Worm (Caenorhabditis elegans) whole organism, L4 larva: ENCODE results near the gene T10B9.14.
A peak's percentile ranks its signal among the peaks of the same experiment; 100 is the strongest.

Experiments used
- D1046.2 ChIP-seq: fragments of 200-800 bp; sonication (Bioruptor generic); IDR thresholded peaks from 2 replicates; pipeline ENCODE4 v1.3.6; 2022; ENCODE audit warnings: missing genetic modification characterization, missing compliant biosample characterization
- R02D3.7 ChIP-seq: fragments of 150-350 bp; sonication (generic microtip); optimal IDR thresholded peaks from 3 replicates; lab custom pipeline; 2014; ENCODE audit warnings: missing biosample characterization, missing genetic modification characterization
- T20F7.1 ChIP-seq: fragments of 200-800 bp; sonication (Bioruptor generic); optimal IDR thresholded peaks from 2 replicates; lab custom pipeline; 2018; ENCODE audit warnings: mild to moderate bottlenecking, missing genetic modification characterization, missing compliant biosample characterization
- T26A8.4 ChIP-seq: fragments of 200-800 bp; sonication (Bioruptor generic); IDR thresholded peaks from 2 replicates; pipeline ENCODE4 v1.3.6; 2022; ENCODE audit warnings: missing genetic modification characterization, missing compliant biosample characterization
- Y48G9A.11 ChIP-seq: fragments of 200-800 bp; sonication (Bioruptor generic); IDR thresholded peaks from 2 replicates; pipeline ENCODE4 v1.3.6; 2022; ENCODE audit warnings: missing genetic modification reagents, missing genetic modification characterization, missing compliant biosample characterization
- arid-1 ChIP-seq: fragments of 200-800 bp; sonication (Bioruptor generic); conservative IDR thresholded peaks from 2 replicates; pipeline ENCODE4 v1.3.6; 2022; ENCODE audit warnings: missing genetic modification reagents, missing genetic modification characterization, missing compliant biosample characterization
- ceh-20 ChIP-seq: fragments of 200-800 bp; sonication (Bioruptor generic); IDR thresholded peaks from 2 replicates; pipeline ENCODE4 v1.3.6; 2022; ENCODE audit warnings: missing genetic modification reagents, missing genetic modification characterization, missing compliant biosample characterization
- ceh-32 ChIP-seq: sonication (generic microtip); optimal IDR thresholded peaks from 2 replicates; lab custom pipeline; 2016; ENCODE audit warnings: mild to moderate bottlenecking, missing genetic modification characterization, missing compliant biosample characterization; ENCODE audit not compliant: poor library complexity
- ceh-44 ChIP-seq: fragments of 200-800 bp; sonication (Bioruptor generic); IDR thresholded peaks from 2 replicates; pipeline ENCODE4 v1.3.6; 2022; ENCODE audit warnings: missing genetic modification reagents, missing genetic modification characterization, missing compliant biosample characterization
- ceh-62 ChIP-seq: sonication (generic microtip); optimal IDR thresholded peaks from 2 replicates; lab custom pipeline; 2017; ENCODE audit warnings: missing biosample characterization, missing genetic modification characterization
- ceh-82 ChIP-seq: sonication (generic microtip); optimal IDR thresholded peaks from 2 replicates; lab custom pipeline; 2017; ENCODE audit warnings: missing biosample characterization, missing genetic modification characterization
- ces-1 ChIP-seq: fragments of 150-350 bp; sonication (generic microtip); optimal IDR thresholded peaks from 4 replicates; lab custom pipeline; 2014; ENCODE audit warnings: missing biosample characterization, missing genetic modification reagents, missing genetic modification characterization
- daf-12 ChIP-seq: fragments of 150-350 bp; optimal IDR thresholded peaks from 2 replicates; lab custom pipeline; 2014; ENCODE audit warnings: missing biosample characterization, missing genetic modification reagents, missing genetic modification characterization
- daf-16 ChIP-seq, 3 experiments: sonication (generic microtip); optimal IDR thresholded peaks; 2 replicates each; lab custom pipeline; 2016 to 2017; ENCODE audit warnings: missing genetic modification characterization in 3 of 3, missing genetic modification reagents in 3 of 3, mild to moderate bottlenecking in 2 of 3, missing compliant biosample characterization in 2 of 3, missing biosample characterization in 1 of 3, moderate library complexity in 1 of 3
- daf-19 ChIP-seq: fragments of 200-800 bp; sonication (Bioruptor generic); conservative IDR thresholded peaks from 2 replicates; pipeline ENCODE4 v1.3.6; 2022; ENCODE audit warnings: missing genetic modification characterization, missing compliant biosample characterization
- daf-8 ChIP-seq: fragments of 200-800 bp; sonication (Bioruptor generic); IDR thresholded peaks from 2 replicates; pipeline ENCODE4 v1.3.6; 2022; ENCODE audit warnings: missing genetic modification characterization, missing compliant biosample characterization
- dmd-6 ChIP-seq: fragments of 200-800 bp; sonication (Bioruptor generic); IDR thresholded peaks from 2 replicates; pipeline ENCODE4 v1.3.6; 2022; ENCODE audit warnings: missing genetic modification reagents, missing genetic modification characterization, missing compliant biosample characterization
- dmd-9 ChIP-seq: fragments of 200-800 bp; sonication (Bioruptor generic); IDR thresholded peaks from 2 replicates; pipeline ENCODE4 v1.3.6; 2022; ENCODE audit warnings: missing genetic modification reagents, missing genetic modification characterization, missing compliant biosample characterization
- egl-43 ChIP-seq: fragments of 200-800 bp; sonication (Bioruptor generic); IDR thresholded peaks from 2 replicates; pipeline ENCODE4 v1.3.6; 2022; ENCODE audit warnings: missing genetic modification reagents, missing genetic modification characterization, missing compliant biosample characterization
- fkh-10 ChIP-seq: fragments of 150-350 bp; optimal IDR thresholded peaks from 2 replicates; lab custom pipeline; 2014; ENCODE audit warnings: missing biosample characterization, missing genetic modification reagents, missing genetic modification characterization
- fos-1 ChIP-seq: fragments of 150-350 bp; optimal IDR thresholded peaks from 2 replicates; lab custom pipeline; 2014; ENCODE audit warnings: missing biosample characterization, missing genetic modification characterization
- gei-8 ChIP-seq: fragments of 200-800 bp; sonication (Bioruptor generic); optimal IDR thresholded peaks from 2 replicates; lab custom pipeline; 2018; ENCODE audit warnings: mild to moderate bottlenecking, missing genetic modification characterization, missing compliant biosample characterization
- hlh-11 ChIP-seq: fragments of 200-800 bp; sonication (Bioruptor generic); optimal IDR thresholded peaks from 2 replicates; lab custom pipeline; 2018; ENCODE audit warnings: mild to moderate bottlenecking, missing genetic modification characterization, missing compliant biosample characterization
- hmg-1.1 ChIP-seq: fragments of 200-800 bp; sonication (Bioruptor generic); IDR thresholded peaks from 2 replicates; pipeline ENCODE4 v1.3.6; 2022; ENCODE audit warnings: missing genetic modification reagents, missing genetic modification characterization, missing compliant biosample characterization
- lin-15B ChIP-seq: fragments of 150-350 bp; sonication (generic microtip); optimal IDR thresholded peaks from 3 replicates; lab custom pipeline; 2014; ENCODE audit warnings: missing biosample characterization, missing genetic modification characterization
- lin-38 ChIP-seq: fragments of 200-800 bp; sonication (Bioruptor generic); IDR thresholded peaks from 2 replicates; pipeline ENCODE4 v1.3.6; 2022; ENCODE audit warnings: missing genetic modification reagents, missing genetic modification characterization, missing compliant biosample characterization
- madf-5 ChIP-seq, 2 experiments: fragments of 200-800 bp; sonication (Bioruptor generic); IDR thresholded peaks; 2 replicates each; pipeline ENCODE4 v1.3.6; 2022; ENCODE audit warnings: missing compliant biosample characterization in 2 of 2, missing genetic modification characterization in 2 of 2
- mdl-1 ChIP-seq, 2 experiments: fragments of 150-350 bp in 1 of 2; sonication (generic microtip) in 1 of 2; optimal IDR thresholded peaks; 2 replicates each; lab custom pipeline; 2014 to 2017; ENCODE audit warnings: missing biosample characterization in 2 of 2, missing genetic modification characterization in 2 of 2
- mdt-29 ChIP-seq: fragments of 200-800 bp; sonication (Bioruptor generic); IDR thresholded peaks from 2 replicates; pipeline ENCODE4 v1.3.6; 2022; ENCODE audit warnings: missing genetic modification reagents, missing genetic modification characterization, missing compliant biosample characterization
- mep-1 ChIP-seq: fragments of 150-350 bp; sonication (generic microtip); optimal IDR thresholded peaks from 3 replicates; lab custom pipeline; 2014; ENCODE audit warnings: missing biosample characterization, missing genetic modification characterization
- nhr-10 ChIP-seq: fragments of 150-350 bp; optimal IDR thresholded peaks from 2 replicates; lab custom pipeline; 2014; ENCODE audit warnings: missing biosample characterization, missing genetic modification characterization
- nhr-102 ChIP-seq: sonication (generic microtip); optimal IDR thresholded peaks from 2 replicates; lab custom pipeline; 2016; ENCODE audit warnings: mild to moderate bottlenecking, missing genetic modification characterization, moderate library complexity, missing compliant biosample characterization
- nhr-25 ChIP-seq: sonication (generic microtip); optimal IDR thresholded peaks from 2 replicates; lab custom pipeline; 2017; ENCODE audit warnings: missing genetic modification characterization, mild to moderate bottlenecking, missing compliant biosample characterization, antibody characterized with exemption, moderate library complexity, borderline replicate concordance; ENCODE audit not compliant: insufficient read depth
- nhr-28 ChIP-seq: fragments of 150-350 bp; optimal IDR thresholded peaks from 2 replicates; lab custom pipeline; 2014; ENCODE audit warnings: missing biosample characterization, missing genetic modification characterization
- nhr-41 ChIP-seq: fragments of 200-800 bp; sonication (Bioruptor generic); IDR thresholded peaks from 2 replicates; pipeline ENCODE4 v1.3.6; 2022; ENCODE audit warnings: missing genetic modification reagents, missing genetic modification characterization, missing compliant biosample characterization
- nhr-42 ChIP-seq: fragments of 200-800 bp; sonication (Bioruptor generic); IDR thresholded peaks from 2 replicates; pipeline ENCODE4 v1.3.6; 2022; ENCODE audit warnings: missing genetic modification characterization, missing compliant biosample characterization
- nhr-76 ChIP-seq: fragments of 150-350 bp; optimal IDR thresholded peaks from 2 replicates; lab custom pipeline; 2014; ENCODE audit warnings: missing biosample characterization, missing genetic modification characterization
- nhr-77 ChIP-seq: fragments of 150-350 bp; optimal IDR thresholded peaks from 2 replicates; lab custom pipeline; 2014; ENCODE audit warnings: missing biosample characterization, missing genetic modification characterization
- php-3 ChIP-seq: fragments of 200-800 bp; sonication (Bioruptor generic); IDR thresholded peaks from 2 replicates; pipeline ENCODE4 v1.3.6; 2022; ENCODE audit warnings: missing genetic modification reagents, missing genetic modification characterization, missing compliant biosample characterization
- pqm-1 ChIP-seq: sonication (generic microtip); optimal IDR thresholded peaks from 2 replicates; lab custom pipeline; 2017; ENCODE audit warnings: missing biosample characterization, missing genetic modification characterization
- snpc-1.2 ChIP-seq: fragments of 200-800 bp; sonication (Bioruptor generic); IDR thresholded peaks from 2 replicates; pipeline ENCODE4 v1.3.6; 2022; ENCODE audit warnings: missing genetic modification reagents, missing genetic modification characterization, missing compliant biosample characterization
- snpc-4 ChIP-seq: fragments of 150-350 bp; optimal IDR thresholded peaks from 2 replicates; lab custom pipeline; 2014; ENCODE audit warnings: missing biosample characterization, missing genetic modification characterization
- spr-1 ChIP-seq: sonication (generic microtip); optimal IDR thresholded peaks from 2 replicates; lab custom pipeline; 2016; ENCODE audit warnings: mild to moderate bottlenecking, missing genetic modification characterization, missing compliant biosample characterization
- tag-97 ChIP-seq: fragments of 200-800 bp; sonication (Bioruptor generic); IDR thresholded peaks from 2 replicates; pipeline ENCODE4 v1.3.6; 2022; ENCODE audit warnings: missing genetic modification characterization, missing compliant biosample characterization
- tra-1 ChIP-seq: fragments of 200-800 bp; sonication (Bioruptor generic); IDR thresholded peaks from 2 replicates; pipeline ENCODE4 v1.3.6; 2022; ENCODE audit warnings: missing genetic modification reagents, missing genetic modification characterization, missing compliant biosample characterization
- zfp-3 ChIP-seq: fragments of 200-800 bp; sonication (Bioruptor generic); conservative IDR thresholded peaks from 2 replicates; pipeline ENCODE4 v1.3.6; 2022; ENCODE audit warnings: missing genetic modification reagents, missing genetic modification characterization, missing compliant biosample characterization
- zip-11 ChIP-seq: fragments of 200-800 bp; sonication (Bioruptor generic); IDR thresholded peaks from 2 replicates; pipeline ENCODE4 v1.3.6; 2022; ENCODE audit warnings: missing genetic modification characterization, missing compliant biosample characterization
- ztf-11 ChIP-seq: fragments of 150-350 bp; optimal IDR thresholded peaks from 2 replicates; lab custom pipeline; 2014; ENCODE audit warnings: missing biosample characterization, missing genetic modification characterization
- ztf-7 ChIP-seq: fragments of 150-350 bp; optimal IDR thresholded peaks from 2 replicates; lab custom pipeline; 2014; ENCODE audit warnings: missing biosample characterization, missing genetic modification characterization

Gene T10B9.14

DNA sequence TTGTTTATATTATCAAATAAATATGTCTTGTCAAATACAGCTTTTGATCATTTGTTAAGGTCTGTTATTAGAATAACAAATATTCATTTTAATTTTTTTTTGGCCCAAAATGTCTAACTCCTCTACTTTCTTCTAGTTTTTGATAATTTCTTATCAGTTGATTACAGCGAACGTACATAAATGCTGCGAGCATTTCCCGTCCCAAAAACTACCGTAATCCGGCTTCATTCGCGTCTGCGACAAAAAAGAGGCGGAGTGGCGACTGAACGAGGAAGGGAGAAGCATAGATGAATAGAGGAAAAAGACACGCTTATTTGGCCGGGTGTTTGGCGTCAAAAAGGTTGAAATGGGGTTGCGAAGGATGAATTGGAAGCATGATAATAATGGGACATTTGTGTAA, 41.7 kb downstream of the T10B9.14 start (continued):
- TF ChIP-seq daf-8 (GFP tag; lab: Robert Waterston, UW) (no peak), daf-16 (GFP tag; optimal IDR thresholded peaks at IDR 0.05; lab: Kevin White, UChicago) (peak in 1 of 2 experiments; percentile 24), daf-16 (tag; optimal IDR thresholded peaks at IDR 0.05; lab: Kevin White, UChicago) (peak; percentile 87), nhr-102 (peak; percentile 29), dmd-9 (no peak), dmd-6 (GFP tag; lab: Robert Waterston, UW) (peak; percentile 73), pqm-1 (tag; lab: Kevin White, UChicago) (peak; percentile 90), hlh-11 (tag; lab: Kevin White, UChicago) (peak; percentile 80), ceh-44 (no peak), ceh-32 (tag; lab: Kevin White, UChicago) (no peak)

DNA sequence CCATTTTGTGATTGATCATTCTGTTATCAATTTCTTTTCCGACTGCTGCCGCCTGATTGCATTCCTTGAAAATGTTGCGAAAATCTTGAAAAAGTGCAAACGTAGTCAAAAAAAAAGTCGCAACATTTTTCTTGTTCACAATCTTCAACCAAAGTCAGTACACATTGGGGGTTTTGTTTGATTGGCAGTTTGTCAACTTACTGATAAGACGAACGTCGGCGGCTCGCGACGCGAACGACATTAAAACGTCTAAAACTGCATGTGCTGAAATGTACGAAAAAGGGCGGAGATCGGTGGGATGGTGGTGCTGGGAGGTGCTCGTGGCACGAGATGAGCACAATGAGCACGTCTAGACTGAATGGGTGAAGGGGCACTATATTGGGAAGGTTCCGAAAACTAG, 43.4 kb downstream of the T10B9.14 start:
- peak; percentile 62 for TF ChIP-seq T26A8.4 (GFP tag; lab: Robert Waterston, UW)
- peak; percentile 56 for TF ChIP-seq gei-8 (GFP tag; lab: Kevin White, UChicago)
- peak; percentile 87 for TF ChIP-seq nhr-77 (tag; lab: Kevin White, UChicago)
- no peak for TF ChIP-seq tag-97 (GFP tag; lab: Robert Waterston, UW)
- no peak for TF ChIP-seq mdt-29 (GFP tag; lab: Robert Waterston, UW)
- TF ChIP-seq ceh-20 (GFP tag; lab: Robert Waterston, UW): no peak
- TF ChIP-seq pqm-1 (tag; lab: Kevin White, UChicago): peak; percentile 86
- TF ChIP-seq lin-38 (GFP tag; lab: Robert Waterston, UW): peak; percentile 48; the same call in 1 of the 2 replicates
- no peak for TF ChIP-seq snpc-4 (tag; lab: Kevin White, UChicago)
- TF ChIP-seq nhr-25 (tag; lab: Kevin White, UChicago): no peak
- no peak for TF ChIP-seq nhr-41 (GFP tag; lab: Robert Waterston, UW)
- TF ChIP-seq php-3 (GFP tag; lab: Robert Waterston, UW): peak; percentile 92
- TF ChIP-seq Y48G9A.11: no peak
- TF ChIP-seq nhr-28 (tag; lab: Kevin White, UChicago): peak; percentile 62
- peak; percentile 90 for TF ChIP-seq tra-1
- TF ChIP-seq arid-1: 0 out of 2 replicates have a peak, but pooled peaks have one; percentile 7
- TF ChIP-seq ztf-7 (tag; lab: Kevin White, UChicago): no peak
- no peak for TF ChIP-seq lin-15B (tag; lab: Kevin White, UChicago)
- no peak for TF ChIP-seq ceh-82 (tag; lab: Kevin White, UChicago)
- TF ChIP-seq mep-1: peak; percentile 31
- TF ChIP-seq D1046.2 (GFP tag; lab: Robert Waterston, UW): no peak
- TF ChIP-seq daf-12 (tag; lab: Kevin White, UChicago): no peak
- TF ChIP-seq T20F7.1 (GFP tag; lab: Kevin White, UChicago): no peak
- TF ChIP-seq ztf-11: no peak
- TF ChIP-seq fkh-10 (GFP tag; lab: Kevin White, UChicago): no peak
- no peak for TF ChIP-seq nhr-76 (tag; lab: Kevin White, UChicago)
- TF ChIP-seq daf-19 (GFP tag; lab: Robert Waterston, UW): no peak
- no peak for TF ChIP-seq hmg-1.1 (GFP tag; lab: Robert Waterston, UW)
- peak in 1 of 2 experiments; percentile 70 for TF ChIP-seq mdl-1 (tag; optimal IDR thresholded peaks at IDR 0.05; lab: Kevin White, UChicago)
- no peak for TF ChIP-seq nhr-10 (tag; lab: Kevin White, UChicago)
- 0 out of 2 replicates have a peak, but pooled peaks have one; percentile 13 for TF ChIP-seq snpc-1.2 (GFP tag; lab: Robert Waterston, UW)
- 0 out of 2 replicates have a peak, but pooled peaks have one; percentile 45 for TF ChIP-seq nhr-42 (GFP tag; lab: Robert Waterston, UW)
- TF ChIP-seq ces-1: no peak
- TF ChIP-seq zip-11 (GFP tag; lab: Robert Waterston, UW): no peak
- no peak for TF ChIP-seq ceh-62 (tag; lab: Kevin White, UChicago)
- peak in 1 of 2 experiments; percentile 63 for TF ChIP-seq daf-16 (GFP tag; optimal IDR thresholded peaks at IDR 0.05; lab: Kevin White, UChicago)
- TF ChIP-seq daf-16 (tag; optimal IDR thresholded peaks at IDR 0.05; lab: Kevin White, UChicago): peak; percentile 66
- no peak for TF ChIP-seq madf-5 (GFP tag; IDR thresholded peaks at IDR 0.05; lab: Robert Waterston, UW)
- no peak for TF ChIP-seq R02D3.7 (tag; lab: Kevin White, UChicago)
- TF ChIP-seq spr-1 (tag; lab: Kevin White, UChicago): no peak
- no peak for TF ChIP-seq fos-1
- TF ChIP-seq egl-43 (GFP tag; lab: Robert Waterston, UW): peak; percentile 61; the same call in 1 of the 2 replicates
- 0 out of 2 replicates have a peak, but pooled peaks have one; percentile 25 for TF ChIP-seq zfp-3 (GFP tag; lab: Robert Waterston, UW)
